Worm (Caenorhabditis elegans) whole organism, early embryonic: Measurements from ENCODE around the gene ubc-21.

Source experiments
- B0310.2 ChIP-seq: sonication (generic microtip); optimal IDR thresholded peaks from 2 replicates; lab custom pipeline; 2016; ENCODE audit warnings: mild to moderate bottlenecking, missing genetic modification characterization, missing compliant biosample characterization
- ama-1 ChIP-seq: fragments of 150-350 bp; optimal IDR thresholded peaks from 2 replicates; lab custom pipeline; 2014
- flt-1 ChIP-seq: fragments of 200-800 bp; sonication (Bioruptor generic); IDR thresholded peaks from 2 replicates; pipeline ENCODE4 v1.3.6; 2022; ENCODE audit warnings: missing genetic modification characterization, missing compliant biosample characterization
- hnd-1 ChIP-seq: sonication (generic microtip); optimal IDR thresholded peaks from 2 replicates; lab custom pipeline; 2016; ENCODE audit warnings: missing genetic modification characterization, missing compliant biosample characterization
- scrt-1 ChIP-seq: fragments of 200-800 bp; sonication (Bioruptor generic); IDR thresholded peaks from 2 replicates; pipeline ENCODE4 v1.3.6; 2022; ENCODE audit warnings: missing genetic modification characterization, missing compliant biosample characterization
- sea-1 ChIP-seq: fragments of 200-800 bp; sonication (Bioruptor generic); conservative IDR thresholded peaks from 2 replicates; pipeline ENCODE4 v1.3.6; 2022; ENCODE audit warnings: missing genetic modification characterization, missing compliant biosample characterization
- tbx-11 ChIP-seq: fragments of 200-800 bp; sonication (Bioruptor generic); IDR thresholded peaks from 2 replicates; pipeline ENCODE4 v1.3.6; 2022; ENCODE audit warnings: missing genetic modification characterization, missing compliant biosample characterization
- tbx-37 ChIP-seq: fragments of 200-800 bp; sonication (Bioruptor generic); conservative IDR thresholded peaks from 2 replicates; pipeline ENCODE4 v1.3.6; 2022; ENCODE audit warnings: missing genetic modification reagents, missing genetic modification characterization, missing compliant biosample characterization

ce11 chrX:8824437-8824836 is 45.0 kb upstream of the ubc-21 start, which contains the start of gene ifd-1:
- TF ChIP-seq B0310.2 (tag; lab: Kevin White, UChicago) (no peak), sea-1 (GFP tag; lab: Robert Waterston, UW) (no peak), flt-1 (no peak), scrt-1 (GFP tag; lab: Robert Waterston, UW) (no peak), ama-1 (no peak), tbx-37 (no peak), hnd-1 (tag; lab: Kevin White, UChicago) (no peak), tbx-11 (GFP tag; lab: Robert Waterston, UW) (no peak)
